Worm (Caenorhabditis elegans) whole organism, L1 larva: Measurements from ENCODE around the gene clec-264.
A peak's percentile ranks its signal among the peaks of the same experiment; 100 is the strongest.

Experiments
- C34B4.2 ChIP-seq: sonication (generic microtip); optimal IDR thresholded peaks from 2 replicates; lab custom pipeline; 2017; ENCODE audit warnings: mild to moderate bottlenecking, missing genetic modification characterization, missing compliant biosample characterization
- aly-2 ChIP-seq: fragments of 150-350 bp; optimal IDR thresholded peaks from 2 replicates; lab custom pipeline; 2014; ENCODE audit warnings: missing biosample characterization, missing genetic modification characterization
- ceh-63 ChIP-seq: fragments of 200-800 bp; sonication (Bioruptor generic); optimal IDR thresholded peaks from 2 replicates; lab custom pipeline; 2018; ENCODE audit warnings: mild to moderate bottlenecking, missing genetic modification characterization, missing compliant biosample characterization
- ceh-8 ChIP-seq: fragments of 200-800 bp; sonication (Bioruptor generic); optimal IDR thresholded peaks from 2 replicates; lab custom pipeline; 2018; ENCODE audit warnings: mild to moderate bottlenecking, missing genetic modification characterization, moderate library complexity, missing compliant biosample characterization
- dsc-1 ChIP-seq: sonication (generic microtip); optimal IDR thresholded peaks from 2 replicates; lab custom pipeline; 2016; ENCODE audit warnings: mild to moderate bottlenecking, missing genetic modification characterization, missing compliant biosample characterization
- efl-1 ChIP-seq, 4 experiments: fragments of 150-350 bp; optimal IDR thresholded peaks in 3 of 4; peaks in 1 of 4; 1 replicate in 1 of 4; 2 replicates in 3 of 4; lab custom pipeline; 2014; ENCODE audit warnings: missing biosample characterization in 2 of 4, missing genetic modification characterization in 2 of 4, missing genetic modification reagents in 2 of 4
- egl-13 ChIP-seq: sonication (generic microtip); optimal IDR thresholded peaks from 2 replicates; lab custom pipeline; 2016; ENCODE audit warnings: missing genotype, missing genetic modification reagents, missing genetic modification characterization, missing compliant biosample characterization
- grh-1 ChIP-seq: fragments of 200-800 bp; sonication (Bioruptor generic); IDR thresholded peaks from 2 replicates; pipeline ENCODE4 v1.3.6; 2022; ENCODE audit warnings: missing genetic modification reagents, missing genetic modification characterization, missing compliant biosample characterization
- hlh-17 ChIP-seq: fragments of 200-800 bp; sonication (Bioruptor generic); optimal IDR thresholded peaks from 2 replicates; lab custom pipeline; 2018; ENCODE audit warnings: missing genetic modification characterization, mild to moderate bottlenecking, missing compliant biosample characterization, moderate library complexity, borderline replicate concordance
- irx-1 ChIP-seq: sonication (generic microtip); optimal IDR thresholded peaks from 2 replicates; lab custom pipeline; 2016; ENCODE audit warnings: missing genetic modification characterization, missing compliant biosample characterization
- isw-1 ChIP-seq: fragments of 200-800 bp; sonication (Bioruptor generic); IDR thresholded peaks from 2 replicates; pipeline ENCODE4 v1.3.6; 2022; ENCODE audit warnings: missing genetic modification characterization, missing compliant biosample characterization
- lin-14 ChIP-seq: fragments of 200-800 bp; sonication (Bioruptor generic); optimal IDR thresholded peaks from 2 replicates; lab custom pipeline; 2018; ENCODE audit warnings: mild to moderate bottlenecking, missing genetic modification characterization, moderate library complexity, missing compliant biosample characterization
- lin-39 ChIP-seq: fragments of 150-350 bp; optimal IDR thresholded peaks from 2 replicates; lab custom pipeline; 2014; ENCODE audit warnings: missing biosample characterization, missing genetic modification reagents, missing genetic modification characterization
- mdl-1 ChIP-seq, 2 experiments: fragments of 150-350 bp; optimal IDR thresholded peaks; 2 replicates each; lab custom pipeline; 2014 to 2017; ENCODE audit warnings: missing biosample characterization in 2 of 2, missing genetic modification characterization in 2 of 2, inconsistent platforms in 1 of 2
- nhr-11 ChIP-seq: fragments of 150-350 bp; optimal IDR thresholded peaks from 2 replicates; lab custom pipeline; 2014; ENCODE audit warnings: missing biosample characterization, missing genetic modification characterization
- nhr-237 ChIP-seq: fragments of 150-350 bp; optimal IDR thresholded peaks from 2 replicates; lab custom pipeline; 2014; ENCODE audit warnings: missing biosample characterization, missing genetic modification characterization
- nhr-47 ChIP-seq: sonication (generic microtip); optimal IDR thresholded peaks from 2 replicates; lab custom pipeline; 2016; ENCODE audit warnings: mild to moderate bottlenecking, missing genetic modification characterization, moderate library complexity, missing compliant biosample characterization
- nhr-71 ChIP-seq: sonication (generic microtip); optimal IDR thresholded peaks from 2 replicates; lab custom pipeline; 2016; ENCODE audit warnings: mild to moderate bottlenecking, missing genetic modification characterization, moderate library complexity, missing compliant biosample characterization
- nhr-85 ChIP-seq: sonication (generic microtip); peaks from one replicate; lab custom pipeline; 2016; ENCODE audit warnings: missing genetic modification characterization, inconsistent platforms, missing compliant biosample characterization
- nhr-90 ChIP-seq: sonication (generic microtip); optimal IDR thresholded peaks from 2 replicates; lab custom pipeline; 2016; ENCODE audit warnings: mild to moderate bottlenecking, missing genetic modification characterization, missing compliant biosample characterization; ENCODE audit not compliant: poor library complexity
- snpc-4 ChIP-seq: fragments of 150-350 bp; optimal IDR thresholded peaks from 2 replicates; lab custom pipeline; 2014; ENCODE audit warnings: missing biosample characterization, missing genetic modification characterization
- snu-23 ChIP-seq: sonication (generic microtip); optimal IDR thresholded peaks from 2 replicates; lab custom pipeline; 2016; ENCODE audit warnings: missing genetic modification characterization, missing compliant biosample characterization
- tbx-2 ChIP-seq: sonication (generic microtip); optimal IDR thresholded peaks from 2 replicates; lab custom pipeline; 2016; ENCODE audit warnings: missing genetic modification characterization, missing compliant biosample characterization
- unc-130 ChIP-seq: fragments of 150-350 bp; optimal IDR thresholded peaks from 2 replicates; lab custom pipeline; 2017; ENCODE audit warnings: missing biosample characterization, missing genetic modification characterization, inconsistent platforms
- zag-1 ChIP-seq: fragments of 150-350 bp; optimal IDR thresholded peaks from 2 replicates; lab custom pipeline; 2014; ENCODE audit warnings: missing biosample characterization, missing genetic modification characterization

Gene clec-264

ce11 chrV:20807038-20807437 lies 43.5 kb downstream of the clec-264 start, which contains the start of gene Y44A6D.6:
TSS of gene Y44A6D.6 (plus strand) at chrV:20807338.
- TF ChIP-seq egl-13 (tag; lab: Kevin White, UChicago) = no peak
- no peak for TF ChIP-seq irx-1 (tag; lab: Kevin White, UChicago)
- TF ChIP-seq efl-1 (optimal IDR thresholded peaks at IDR 0.05; lab: Kevin White, UChicago) = no peak
- TF ChIP-seq efl-1 (GFP tag; optimal IDR thresholded peaks at IDR 0.05 in 1 of 2; lab: Kevin White, UChicago) = no peak
- no peak for TF ChIP-seq unc-130 (tag; lab: Kevin White, UChicago)
- TF ChIP-seq nhr-11 (tag; lab: Kevin White, UChicago) = no peak
- no peak for TF ChIP-seq lin-14 (GFP tag; lab: Kevin White, UChicago)
- no peak for TF ChIP-seq isw-1 (GFP tag; lab: Robert Waterston, UW)
- no peak for TF ChIP-seq ceh-63
- no peak for TF ChIP-seq mdl-1 (tag; optimal IDR thresholded peaks at IDR 0.05; lab: Kevin White, UChicago)
- TF ChIP-seq nhr-237 = no peak
- no peak for TF ChIP-seq C34B4.2 (tag; lab: Kevin White, UChicago)
- no peak for TF ChIP-seq zag-1 (tag; lab: Kevin White, UChicago)
- TF ChIP-seq lin-39 (tag; lab: Kevin White, UChicago) = no peak
- TF ChIP-seq tbx-2 (tag; lab: Kevin White, UChicago) = no peak
- no peak for TF ChIP-seq hlh-17

- peak; percentile 94 for TF ChIP-seq snpc-4 (tag; lab: Kevin White, UChicago)
- TF ChIP-seq nhr-85 = peak; percentile 27
- peak; percentile 10 for TF ChIP-seq nhr-71 (tag; lab: Kevin White, UChicago)
- TF ChIP-seq nhr-47 (tag; lab: Kevin White, UChicago) = peak; percentile 17
- TF ChIP-seq nhr-90 (tag; lab: Kevin White, UChicago) = peak; percentile 23
- TF ChIP-seq snu-23 (GFP tag; lab: Kevin White, UChicago) = peak; percentile 4
- peak; percentile 23; the same call in 1 of the 2 replicates for TF ChIP-seq grh-1 (GFP tag; lab: Robert Waterston, UW)
These were observed 47.0 kb downstream of the clec-264 start for ce11 chrV:20803464-20803863.

DNA sequence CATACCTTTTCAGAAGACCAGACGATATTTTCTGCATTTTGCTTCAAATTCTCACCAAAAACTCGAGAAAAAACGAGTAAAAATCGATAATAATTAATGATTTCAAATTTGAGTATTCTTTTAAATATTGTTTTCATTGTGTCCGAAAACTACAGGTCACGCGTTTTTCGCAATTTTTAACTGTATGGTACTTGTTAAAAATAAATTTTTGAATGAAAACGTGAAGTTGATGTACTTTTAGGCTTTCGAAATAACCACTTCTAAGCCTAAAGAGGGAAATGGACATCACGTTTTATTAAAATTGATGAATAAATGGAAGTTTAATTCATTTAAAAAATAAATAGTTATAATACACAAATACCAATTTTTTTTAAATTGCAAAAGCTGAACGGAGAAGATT lies 47.6 kb downstream of the clec-264 start, which contains the start of gene Y44A6D.5:
TSS of gene Y44A6D.5 (minus strand) at position 101 of the 400 bp plus-strand sequence.
- no peak for TF ChIP-seq efl-1 (optimal IDR thresholded peaks at IDR 0.05; lab: Kevin White, UChicago)
- peak in 1 of 2 experiments; percentile 66 for TF ChIP-seq efl-1 (GFP tag; optimal IDR thresholded peaks at IDR 0.05 in 1 of 2; lab: Kevin White, UChicago)
- TF ChIP-seq aly-2 (tag; lab: Kevin White, UChicago) = no peak

- TF ChIP-seq dsc-1 (tag; lab: Kevin White, UChicago) (no peak), ceh-8 (GFP tag; lab: Kevin White, UChicago) (peak; percentile 26)
These were observed 52.6 kb downstream of the clec-264 start, which contains the start of gene sdf-9 for ce11 chrV:20797918-20798317. TSS of gene sdf-9 (plus strand) at chrV:20798218.
